Worm (Caenorhabditis elegans) whole organism, midembryonic: Measurements from ENCODE around the gene fbxc-30.

Experiments used
- T22C8.4 ChIP-seq: fragments of 200-800 bp; sonication (Bioruptor generic); IDR thresholded peaks from 2 replicates; pipeline ENCODE4 v1.3.6; 2022; ENCODE audit warnings: missing genetic modification characterization, missing compliant biosample characterization
- flt-1 ChIP-seq: fragments of 200-800 bp; sonication (Bioruptor generic); IDR thresholded peaks from 2 replicates; pipeline ENCODE4 v1.3.6; 2022; ENCODE audit warnings: missing genetic modification characterization, missing compliant biosample characterization
- klf-2 ChIP-seq: fragments of 200-800 bp; sonication (Bioruptor generic); conservative IDR thresholded peaks from 2 replicates; pipeline ENCODE4 v1.3.6; 2022; ENCODE audit warnings: missing genetic modification reagents, missing genetic modification characterization, missing compliant biosample characterization

DNA sequence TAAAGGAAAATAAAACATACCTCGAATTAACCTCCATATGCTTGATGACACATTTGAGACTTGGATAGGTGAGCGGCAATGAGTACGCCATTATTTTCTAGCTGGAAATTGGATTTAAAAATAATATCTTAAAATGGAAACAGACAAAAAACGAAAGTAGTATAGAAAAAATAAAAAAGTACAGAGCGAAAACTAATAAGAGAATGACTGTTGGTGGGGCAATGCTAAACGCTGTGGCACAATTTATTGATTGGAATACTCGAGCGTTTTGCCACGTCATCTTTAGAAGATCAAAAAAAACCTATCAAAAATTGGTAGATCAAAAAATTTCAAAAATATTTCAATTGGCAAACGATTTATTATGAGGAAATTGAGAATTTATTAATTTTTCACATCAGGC, 30.7 kb downstream of the fbxc-30 start, which contains the start of gene fbxc-32:
- TF ChIP-seq T22C8.4 (GFP tag; lab: Robert Waterston, UW), result no peak
- TF ChIP-seq klf-2 (GFP tag; lab: Robert Waterston, UW), result no peak
- no peak for TF ChIP-seq flt-1 (GFP tag; lab: Robert Waterston, UW)
